Worm (Caenorhabditis elegans): ENCODE data around the gene ceh-81.

ceh-81 gene

ce11 chrII:1725735-1726134 is 4.5 kb upstream of the ceh-81 start, which contains the start of gene F45C12.17:
TSS of gene F45C12.17 (plus strand) at chrII:1726111.
- TF ChIP-seq dsc-1 (tag; optimal IDR thresholded peaks at IDR 0.05) (no peak), nhr-84 (tag; optimal IDR thresholded peaks at IDR 0.05) (no peak), ets-5 (GFP tag; IDR thresholded peaks at IDR 0.05) (no peak), C04F5.9 (tag; optimal IDR thresholded peaks at IDR 0.05) (no peak), nhr-76 (tag; optimal IDR thresholded peaks at IDR 0.05) (no peak), elt-2 (tag; optimal IDR thresholded peaks at IDR 0.05) (no peak), sup-37 (GFP tag; optimal IDR thresholded peaks at IDR 0.05) (no peak), nhr-20 (tag; optimal IDR thresholded peaks at IDR 0.05) (no peak), hlh-4 (tag; optimal IDR thresholded peaks at IDR 0.05) (no peak)

ce11 chrII:1728253-1728652 is 1.9 kb upstream of the ceh-81 start, which contains the start of gene btb-9:
TSS of gene btb-9 (plus strand) at chrII:1728506.
- TF ChIP-seq dsc-1 (tag; optimal IDR thresholded peaks at IDR 0.05) (no peak), nhr-84 (tag; optimal IDR thresholded peaks at IDR 0.05) (no peak), nhr-19 (GFP tag; conservative IDR thresholded peaks at IDR 0.05) (no peak), lin-35 (GFP tag; optimal IDR thresholded peaks at IDR 0.05) (peak in 1 of 2 experiments; percentile 28), elt-2 (tag; optimal IDR thresholded peaks at IDR 0.05) (peak; percentile 86), pqm-1 (tag; optimal IDR thresholded peaks at IDR 0.05) (peak; percentile 26)

ce11 chrII:1731932-1732331 is 1.7 kb downstream of the ceh-81 start, which contains the start of gene ceh-82:
TSS of gene ceh-82 (plus strand) at chrII:1732232.
- no peak for TF ChIP-seq ets-5 (GFP tag; IDR thresholded peaks at IDR 0.05)
- TF ChIP-seq irx-1 (tag; optimal IDR thresholded peaks at IDR 0.05), result no peak
- TF ChIP-seq sup-37 (GFP tag; optimal IDR thresholded peaks at IDR 0.05), result no peak
- no peak for TF ChIP-seq nhr-11 (tag; optimal IDR thresholded peaks at IDR 0.05)
- no peak for TF ChIP-seq lin-13 (GFP tag; optimal IDR thresholded peaks at IDR 0.05)
- TF ChIP-seq snpc-4 (tag; optimal IDR thresholded peaks at IDR 0.05), result no peak
- no peak for TF ChIP-seq pqm-1 (tag; optimal IDR thresholded peaks at IDR 0.05)
- no peak for TF ChIP-seq nhr-20 (tag; optimal IDR thresholded peaks at IDR 0.05)
- no peak for TF ChIP-seq C04F5.9 (tag; optimal IDR thresholded peaks at IDR 0.05)
- no peak for TF ChIP-seq nhr-84 (tag; optimal IDR thresholded peaks at IDR 0.05)

ce11 chrII:1735145-1735544 is 4.9 kb downstream of the ceh-81 start:
- TF ChIP-seq ceh-8 (GFP tag; optimal IDR thresholded peaks at IDR 0.05) (no peak), nhr-11 (tag; optimal IDR thresholded peaks at IDR 0.05) (no peak), mef-2 (tag; optimal IDR thresholded peaks at IDR 0.05) (no peak), nhr-47 (tag; optimal IDR thresholded peaks at IDR 0.05) (no peak), sup-37 (GFP tag; optimal IDR thresholded peaks at IDR 0.05) (no peak), dsc-1 (tag; optimal IDR thresholded peaks at IDR 0.05) (no peak), lin-35 (GFP tag; optimal IDR thresholded peaks at IDR 0.05) (no peak), ets-5 (GFP tag; IDR thresholded peaks at IDR 0.05) (no peak), C34B4.2 (tag; optimal IDR thresholded peaks at IDR 0.05) (no peak), egl-27 (tag; optimal IDR thresholded peaks at IDR 0.05) (no peak), snpc-4 (tag; optimal IDR thresholded peaks at IDR 0.05) (no peak), unc-86 (tag; optimal IDR thresholded peaks at IDR 0.05) (no peak), nhr-84 (tag; optimal IDR thresholded peaks at IDR 0.05) (no peak), pqm-1 (tag; optimal IDR thresholded peaks at IDR 0.05) (no peak), mdl-1 (tag; optimal IDR thresholded peaks at IDR 0.05) (no peak), zag-1 (tag; optimal IDR thresholded peaks at IDR 0.05) (no peak), isw-1 (GFP tag; IDR thresholded peaks at IDR 0.05) (no peak), ceh-90 (tag; optimal IDR thresholded peaks at IDR 0.05) (no peak), unc-30 (tag; optimal IDR thresholded peaks at IDR 0.05) (no peak), unc-98 (GFP tag; IDR thresholded peaks at IDR 0.05) (no peak)

- TF ChIP-seq efl-1 (optimal IDR thresholded peaks at IDR 0.05) (peak; percentile 57 to 68), efl-1 (GFP tag; optimal IDR thresholded peaks at IDR 0.05 in 1 of 2) (peak; percentile 36 to 94), nhr-85 (tag) (peak; percentile 59), lin-14 (GFP tag; optimal IDR thresholded peaks at IDR 0.05) (peak; percentile 80), F16B12.6 (tag; optimal IDR thresholded peaks at IDR 0.05) (no peak), nhr-20 (tag; optimal IDR thresholded peaks at IDR 0.05) (peak; percentile 19), ztf-11 (tag; optimal IDR thresholded peaks at IDR 0.05) (no peak), rnt-1 (tag; optimal IDR thresholded peaks at IDR 0.05) (peak; percentile 50), lin-35 (GFP tag; optimal IDR thresholded peaks at IDR 0.05) (peak; percentile 2 to 64), dpl-1 (GFP tag; optimal IDR thresholded peaks at IDR 0.05) (peak in 2 of 3 experiments; percentile 16 to 34)
These were observed 6.2 kb downstream of the ceh-81 start, which contains the start of gene ceh-83 for ce11 chrII:1736353-1736752. TSS of gene ceh-83 (minus strand) at chrII:1736533.

All from whole organism, L1 larva.